Worm (Caenorhabditis elegans): Measurements from ENCODE around the gene spe-10.

- no peak for TF ChIP-seq elt-1 (tag; optimal IDR thresholded peaks at IDR 0.05; ENCODE audit: borderline replicate concordance, insufficient read depth)
- TF ChIP-seq ztf-11 (tag; optimal IDR thresholded peaks at IDR 0.05), result no peak
These were observed 14.4 kb downstream of the spe-10 start, which contains the start of gene ugt-2 for ce11 chrV:10398431-10398830.
